Fruit fly (Drosophila melanogaster): ENCODE measurements around the gene jub.
A peak's percentile ranks its signal among the peaks of the same experiment; 100 is the strongest.

jub gene

DNA sequence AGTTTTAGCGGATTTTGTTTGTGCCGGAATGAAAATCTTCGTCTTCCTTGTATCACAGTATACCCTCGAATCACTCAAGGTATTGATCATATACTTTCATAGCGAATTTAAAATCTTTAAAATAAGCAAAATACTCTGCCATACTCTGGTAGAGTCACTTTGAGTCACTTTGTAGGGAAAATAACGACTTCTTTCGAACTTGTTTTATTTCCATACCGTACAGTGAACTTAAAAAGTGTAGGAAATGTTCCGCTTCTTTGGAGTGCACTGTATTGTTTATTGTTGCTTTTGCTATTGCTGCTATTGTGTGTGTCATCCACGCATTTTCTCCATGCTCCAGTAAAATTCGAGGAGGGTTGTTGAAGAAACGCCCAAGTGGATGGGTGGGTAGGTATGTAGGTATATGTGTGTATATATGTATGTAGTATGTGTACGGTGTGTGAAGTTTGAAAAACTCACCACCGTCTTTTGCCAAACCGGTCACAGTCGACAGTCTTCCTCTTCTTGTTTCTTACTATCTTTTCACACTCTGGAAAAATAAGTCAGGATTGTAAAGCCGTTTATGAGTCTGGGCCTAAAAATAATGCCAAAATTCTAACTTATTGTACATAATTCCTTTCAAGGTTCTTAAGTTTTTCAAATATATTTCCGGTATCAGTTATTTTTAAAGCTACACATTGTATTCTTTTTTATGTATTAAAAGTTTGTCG lies 41.0 kb downstream of the jub start (continued):
- TF ChIP-seq gsb (GFP tag; IDR thresholded peaks at IDR 0.05) (no peak), Hmx (GFP tag; optimal IDR thresholded peaks at IDR 0.05) (no peak), zfh1 (GFP tag; IDR thresholded peaks at IDR 0.05) (no peak), CG3163 (GFP tag; optimal IDR thresholded peaks at IDR 0.05) (no peak), CG13123 (GFP tag; optimal IDR thresholded peaks at IDR 0.05) (no peak), onecut (GFP tag; IDR thresholded peaks at IDR 0.05) (no peak; the same call in 1 of the 2 replicates), Fer3 (tag; optimal IDR thresholded peaks at IDR 0.05) (no peak), Hand (GFP tag; optimal IDR thresholded peaks at IDR 0.05) (peak; percentile 11), ap (GFP tag; IDR thresholded peaks at IDR 0.05) (no peak), ham (GFP tag; IDR thresholded peaks at IDR 0.05) (no peak), fu2 (GFP tag; optimal IDR thresholded peaks at IDR 0.05) (no peak), grau (tag; optimal IDR thresholded peaks at IDR 0.05) (peak; percentile 97), CG10543 (GFP tag; optimal IDR thresholded peaks at IDR 0.05) (peak; percentile 52), Dfd (GFP tag; optimal IDR thresholded peaks at IDR 0.05) (no peak), bowl (GFP tag; IDR thresholded peaks at IDR 0.05) (no peak), CG8478 (optimal IDR thresholded peaks at IDR 0.05) (no peak), CG17912 (GFP tag; optimal IDR thresholded peaks at IDR 0.05) (no peak), CG9817 (tag; optimal IDR thresholded peaks at IDR 0.05) (peak; percentile 17), aop (GFP tag; IDR thresholded peaks at IDR 0.05) (no peak), CG4328 (GFP tag; optimal IDR thresholded peaks at IDR 0.05) (no peak), CG2889 (GFP tag; IDR thresholded peaks at IDR 0.05) (no peak), CG7271 (tag; optimal IDR thresholded peaks at IDR 0.05) (no peak), cwo (GFP tag; optimal IDR thresholded peaks at IDR 0.05) (no peak), caup (GFP tag; optimal IDR thresholded peaks at IDR 0.05; ENCODE audit: severe bottlenecking) (peak; percentile 14), H2.0 (GFP tag; IDR thresholded peaks at IDR 0.05) (no peak), pros (GFP tag; optimal IDR thresholded peaks at IDR 0.05) (peak; percentile 96), ac (GFP tag; optimal IDR thresholded peaks at IDR 0.05) (no peak), Lpt (GFP tag; optimal IDR thresholded peaks at IDR 0.05) (no peak), CoRest (tag; optimal IDR thresholded peaks at IDR 0.05) (peak; percentile 15), CG4404 (GFP tag; IDR thresholded peaks at IDR 0.05) (no peak; the same call in 1 of the 2 replicates), CG31441 (GFP tag; IDR thresholded peaks at IDR 0.05) (peak; percentile 38; the same call in 1 of the 2 replicates), schlank (tag; optimal IDR thresholded peaks at IDR 0.05) (no peak), Sry-β (GFP tag; optimal IDR thresholded peaks at IDR 0.05) (no peak), Sin3A (optimal IDR thresholded peaks at IDR 0.05) (no peak), lilli (GFP tag; optimal IDR thresholded peaks at IDR 0.05) (peak; percentile 43), CG33557 (GFP tag; optimal IDR thresholded peaks at IDR 0.05) (no peak), CG16813 (GFP tag; IDR thresholded peaks at IDR 0.05; ENCODE audit: partially characterized antibody) (no peak), CG13287 (GFP tag; IDR thresholded peaks at IDR 0.05; ENCODE audit: partially characterized antibody) (no peak), Antp (GFP tag; optimal IDR thresholded peaks at IDR 0.05) (peak; percentile 30), CG14710 (tag; optimal IDR thresholded peaks at IDR 0.05) (peak; percentile 18), ranshi (GFP tag; IDR thresholded peaks at IDR 0.05) (no peak), Fer2 (tag; optimal IDR thresholded peaks at IDR 0.05) (no peak), CG2712 (tag; optimal IDR thresholded peaks at IDR 0.05) (peak; percentile 48), gcm (GFP tag; optimal IDR thresholded peaks at IDR 0.05) (no peak), CG3847 (GFP tag; IDR thresholded peaks at IDR 0.05) (no peak), CG31224 (GFP tag; IDR thresholded peaks at IDR 0.05) (no peak), zen2 (GFP tag; IDR thresholded peaks at IDR 0.05; ENCODE audit: partially characterized antibody) (no peak), CG6683 (GFP tag; optimal IDR thresholded peaks at IDR 0.05) (peak; percentile 14), jigr1 (GFP tag; IDR thresholded peaks at IDR 0.05) (no peak), MTF-1 (GFP tag; optimal IDR thresholded peaks at IDR 0.05; ENCODE audit: borderline replicate concordance) (no peak), CG32772 (GFP tag; IDR thresholded peaks at IDR 0.05) (no peak)

All from whole organism, embryonic.